Worm (Caenorhabditis elegans) whole organism, L1 larva: ENCODE results near the gene sek-3.

Source experiments
- aly-2 ChIP-seq: fragments of 150-350 bp; optimal IDR thresholded peaks from 2 replicates; lab custom pipeline; 2014; ENCODE audit warnings: missing biosample characterization, missing genetic modification characterization
- mdl-1 ChIP-seq, 2 experiments: fragments of 150-350 bp; optimal IDR thresholded peaks; 2 replicates each; lab custom pipeline; 2014 to 2017; ENCODE audit warnings: missing biosample characterization in 2 of 2, missing genetic modification characterization in 2 of 2, inconsistent platforms in 1 of 2
- nhr-28 ChIP-seq: fragments of 150-350 bp; optimal IDR thresholded peaks from 2 replicates; lab custom pipeline; 2014; ENCODE audit warnings: missing biosample characterization, missing genetic modification characterization
- nhr-76 ChIP-seq: sonication (generic microtip); optimal IDR thresholded peaks from 2 replicates; lab custom pipeline; 2017; ENCODE audit warnings: missing biosample characterization, missing genetic modification characterization
- nhr-77 ChIP-seq: fragments of 150-350 bp; optimal IDR thresholded peaks from 2 replicates; lab custom pipeline; 2014; ENCODE audit warnings: missing biosample characterization, missing genetic modification characterization
- unc-62 ChIP-seq: fragments of 150-350 bp; optimal IDR thresholded peaks from 2 replicates; lab custom pipeline; 2014; ENCODE audit warnings: missing biosample characterization, missing genetic modification reagents, missing genetic modification characterization
- ztf-11 ChIP-seq, 2 experiments: sonication (generic microtip); optimal IDR thresholded peaks; 2 replicates each; lab custom pipeline; 2016 to 2017; ENCODE audit warnings: missing genetic modification characterization in 2 of 2, missing biosample characterization in 1 of 2, missing compliant biosample characterization in 1 of 2

ce11 chrX:5059163-5059562, 41.5 kb downstream of the sek-3 start, which contains the start of gene C24H10.4:
- TF ChIP-seq unc-62 (GFP tag; lab: Kevin White, UChicago) (no peak), nhr-28 (tag; lab: Kevin White, UChicago) (no peak), nhr-76 (no peak), nhr-77 (no peak), mdl-1 (tag; optimal IDR thresholded peaks at IDR 0.05; lab: Kevin White, UChicago) (no peak), ztf-11 (tag; optimal IDR thresholded peaks at IDR 0.05; lab: Kevin White, UChicago) (no peak), aly-2 (no peak)
